Worm (Caenorhabditis elegans) whole organism, young adult: ENCODE results near the gene rgs-3.

Source experiments
- B0261.1 ChIP-seq: sonication (generic microtip); optimal IDR thresholded peaks from 2 replicates; lab custom pipeline; 2016; ENCODE audit warnings: mild to moderate bottlenecking, missing genetic modification characterization, moderate library complexity, missing compliant biosample characterization
- D2030.7 ChIP-seq: fragments of 200-800 bp; sonication (Bioruptor generic); IDR thresholded peaks from 2 replicates; pipeline ENCODE4 v1.3.6; 2022; ENCODE audit warnings: missing genetic modification reagents, missing genetic modification characterization, missing compliant biosample characterization
- F22D6.2 ChIP-seq: sonication (generic microtip); optimal IDR thresholded peaks from 2 replicates; lab custom pipeline; 2016; ENCODE audit warnings: mild to moderate bottlenecking, missing genetic modification characterization, missing compliant biosample characterization
- F23B12.7 ChIP-seq: sonication (generic microtip); optimal IDR thresholded peaks from 2 replicates; lab custom pipeline; 2017; ENCODE audit warnings: missing genetic modification characterization, mild to moderate bottlenecking, missing compliant biosample characterization, antibody characterized with exemption, moderate library complexity; ENCODE audit not compliant: insufficient read depth
- F33H1.4 ChIP-seq: fragments of 200-800 bp; sonication (Bioruptor generic); IDR thresholded peaks from 2 replicates; pipeline ENCODE4 v1.3.6; 2022; ENCODE audit warnings: missing genetic modification reagents, missing genetic modification characterization, missing compliant biosample characterization
- F39B2.1 ChIP-seq: fragments of 200-800 bp; sonication (Bioruptor generic); IDR thresholded peaks from 2 replicates; pipeline ENCODE4 v1.3.6; 2022; ENCODE audit warnings: missing genetic modification reagents, missing genetic modification characterization, missing compliant biosample characterization
- F49E8.2 ChIP-seq: sonication (generic microtip); optimal IDR thresholded peaks from 3 replicates; lab custom pipeline; 2017; ENCODE audit warnings: missing genetic modification characterization, mild to moderate bottlenecking, missing compliant biosample characterization, antibody characterized with exemption, moderate library complexity; ENCODE audit not compliant: insufficient read depth
- K11D2.4 ChIP-seq: fragments of 200-800 bp; sonication (Bioruptor generic); IDR thresholded peaks from 2 replicates; pipeline ENCODE4 v1.3.6; 2022; ENCODE audit warnings: missing genetic modification reagents, missing genetic modification characterization, missing compliant biosample characterization
- K12H6.12 ChIP-seq: fragments of 200-800 bp; sonication (Bioruptor generic); optimal IDR thresholded peaks from 2 replicates; lab custom pipeline; 2018; ENCODE audit warnings: mild to moderate bottlenecking, missing genetic modification characterization, missing compliant biosample characterization
- T26A5.8 ChIP-seq: sonication (generic microtip); optimal IDR thresholded peaks from 2 replicates; lab custom pipeline; 2016; ENCODE audit warnings: missing genetic modification characterization, missing compliant biosample characterization
- Y53G8AR.9 ChIP-seq: fragments of 200-800 bp; sonication (Bioruptor generic); conservative IDR thresholded peaks from 2 replicates; pipeline ENCODE4 v1.3.6; 2022; ENCODE audit warnings: missing genetic modification reagents, missing genetic modification characterization, missing compliant biosample characterization
- Y67H2A.10 ChIP-seq: fragments of 200-800 bp; sonication (Bioruptor generic); conservative IDR thresholded peaks from 2 replicates; pipeline ENCODE4 v1.3.6; 2022; ENCODE audit warnings: missing genetic modification reagents, missing genetic modification characterization, missing compliant biosample characterization
- Y95B8A.8 ChIP-seq: fragments of 200-800 bp; sonication (Bioruptor generic); IDR thresholded peaks from 2 replicates; pipeline ENCODE4 v1.3.6; 2022; ENCODE audit warnings: missing genetic modification reagents, missing genetic modification characterization, missing compliant biosample characterization
- aptf-2 ChIP-seq: fragments of 200-800 bp; sonication (Bioruptor generic); conservative IDR thresholded peaks from 2 replicates; pipeline ENCODE4 v1.3.6; 2022; ENCODE audit warnings: missing genetic modification reagents, missing genetic modification characterization, missing compliant biosample characterization
- attf-3 ChIP-seq: fragments of 200-800 bp; sonication (Bioruptor generic); conservative IDR thresholded peaks from 2 replicates; pipeline ENCODE4 v1.3.6; 2022; ENCODE audit warnings: missing genetic modification reagents, missing genetic modification characterization, missing compliant biosample characterization
- bed-2 ChIP-seq: fragments of 200-800 bp; sonication (Bioruptor generic); IDR thresholded peaks from 2 replicates; pipeline ENCODE4 v1.3.6; 2022; ENCODE audit warnings: missing genetic modification reagents, missing genetic modification characterization, missing compliant biosample characterization
- cebp-1 ChIP-seq, 2 experiments: fragments of 200-800 bp in 1 of 2; sonication (Bioruptor generic) in 1 of 2; sonication (generic microtip) in 1 of 2; IDR thresholded peaks in 1 of 2; optimal IDR thresholded peaks in 1 of 2; 2 replicates each; pipeline versions ENCODE4 v1.3.6 to Lab custom; 2017 to 2022; ENCODE audit warnings: missing compliant biosample characterization in 2 of 2, missing genetic modification characterization in 2 of 2, mild to moderate bottlenecking in 1 of 2, missing genetic modification reagents in 1 of 2, moderate library complexity in 1 of 2
- ceh-100 ChIP-seq: fragments of 200-800 bp; sonication (Bioruptor generic); IDR thresholded peaks from 2 replicates; pipeline ENCODE4 v1.3.6; 2022; ENCODE audit warnings: missing genetic modification reagents, missing genetic modification characterization, missing compliant biosample characterization
- ceh-27 ChIP-seq: fragments of 200-800 bp; sonication (Bioruptor generic); optimal IDR thresholded peaks from 2 replicates; lab custom pipeline; 2018; ENCODE audit warnings: mild to moderate bottlenecking, missing genetic modification characterization, moderate library complexity, missing compliant biosample characterization
- ceh-79 ChIP-seq: sonication (generic microtip); optimal IDR thresholded peaks from 2 replicates; lab custom pipeline; 2017; ENCODE audit warnings: mild to moderate bottlenecking, missing genetic modification characterization, missing compliant biosample characterization
- die-1 ChIP-seq: sonication (generic microtip); optimal IDR thresholded peaks from 2 replicates; lab custom pipeline; 2016; ENCODE audit warnings: missing genotype, mild to moderate bottlenecking, missing genetic modification characterization, missing compliant biosample characterization
- dpff-1 ChIP-seq: sonication (generic microtip); optimal IDR thresholded peaks from 2 replicates; lab custom pipeline; 2017; ENCODE audit warnings: mild to moderate bottlenecking, missing genetic modification characterization, missing compliant biosample characterization
- efl-1 ChIP-seq: fragments of 150-350 bp; optimal IDR thresholded peaks from 2 replicates; lab custom pipeline; 2014; ENCODE audit warnings: missing biosample characterization, missing genetic modification reagents, missing genetic modification characterization
- hmg-1.2 ChIP-seq: fragments of 200-800 bp; sonication (Bioruptor generic); IDR thresholded peaks from 2 replicates; pipeline ENCODE4 v1.3.6; 2022; ENCODE audit warnings: missing genetic modification reagents, missing genetic modification characterization, missing compliant biosample characterization
- hrde-1 ChIP-seq: sonication (generic microtip); optimal IDR thresholded peaks from 2 replicates; lab custom pipeline; 2016; ENCODE audit warnings: missing genetic modification characterization, mild to moderate bottlenecking, missing compliant biosample characterization, moderate library complexity, missing genotype, missing genetic modification reagents, borderline replicate concordance
- hsf-1 ChIP-seq: fragments of 200-800 bp; sonication (Bioruptor generic); IDR thresholded peaks from 2 replicates; pipeline ENCODE4 v1.3.6; 2022; ENCODE audit warnings: missing genetic modification reagents, missing genetic modification characterization, missing compliant biosample characterization
- lin-26 ChIP-seq: fragments of 200-800 bp; sonication (Bioruptor generic); IDR thresholded peaks from 2 replicates; pipeline ENCODE4 v1.3.6; 2022; ENCODE audit warnings: missing genetic modification reagents, missing genetic modification characterization, missing compliant biosample characterization
- lin-35 ChIP-seq, 3 experiments: fragments of 150-350 bp in 2 of 3; sonication (generic microtip) in 1 of 3; optimal IDR thresholded peaks; 2 replicates each; lab custom pipeline; 2014 to 2018; ENCODE audit warnings: missing biosample characterization in 3 of 3, missing genetic modification characterization in 3 of 3, missing genetic modification reagents in 3 of 3
- lsl-1 ChIP-seq: fragments of 200-800 bp; sonication (Bioruptor generic); optimal IDR thresholded peaks from 2 replicates; lab custom pipeline; 2018; ENCODE audit warnings: mild to moderate bottlenecking, missing genetic modification characterization, moderate library complexity, missing compliant biosample characterization
- lsy-27 ChIP-seq: sonication (generic microtip); optimal IDR thresholded peaks from 2 replicates; lab custom pipeline; 2017; ENCODE audit warnings: missing genetic modification characterization, mild to moderate bottlenecking, missing compliant biosample characterization, antibody characterized with exemption, missing genotype, borderline replicate concordance; ENCODE audit not compliant: insufficient read depth
- madf-6 ChIP-seq: fragments of 200-800 bp; sonication (Bioruptor generic); IDR thresholded peaks from 2 replicates; pipeline ENCODE4 v1.3.6; 2022; ENCODE audit warnings: missing genetic modification reagents, missing genetic modification characterization, missing compliant biosample characterization
- nhr-27 ChIP-seq: fragments of 200-800 bp; sonication (Bioruptor generic); optimal IDR thresholded peaks from 2 replicates; lab custom pipeline; 2018; ENCODE audit warnings: mild to moderate bottlenecking, missing genetic modification characterization, moderate library complexity, missing compliant biosample characterization
- pbrm-1 ChIP-seq: fragments of 200-800 bp; sonication (Bioruptor generic); IDR thresholded peaks from 2 replicates; pipeline ENCODE4 v1.3.6; 2022; ENCODE audit warnings: missing genetic modification reagents, missing genetic modification characterization, missing compliant biosample characterization
- pha-4 ChIP-seq: fragments of 150-350 bp; sonication (generic microtip); optimal IDR thresholded peaks from 2 replicates; lab custom pipeline; 2014; ENCODE audit warnings: missing biosample characterization, missing genetic modification reagents, missing genetic modification characterization
- rpc-1 ChIP-seq, 2 experiments: fragments of 150-350 bp in 1 of 2; sonication (generic microtip) in 1 of 2; optimal IDR thresholded peaks; 2 replicates each; lab custom pipeline; 2014 to 2018; ENCODE audit warnings: missing biosample characterization in 1 of 2, missing genetic modification characterization in 1 of 2, missing genetic modification reagents in 1 of 2, missing genotype in 1 of 2
- snpc-1.3 ChIP-seq: sonication (generic microtip); optimal IDR thresholded peaks from 2 replicates; lab custom pipeline; 2017; ENCODE audit warnings: missing genetic modification characterization, mild to moderate bottlenecking, missing compliant biosample characterization, antibody characterized with exemption, moderate library complexity, missing genotype, missing genetic modification reagents; ENCODE audit not compliant: insufficient read depth
- snpc-4 ChIP-seq, 5 experiments: fragments of 150-350 bp in 1 of 5; sonication (generic microtip) in 4 of 5; optimal IDR thresholded peaks; 2 replicates each; lab custom pipeline; 2014 to 2018; ENCODE audit warnings: missing genetic modification characterization in 5 of 5, missing biosample characterization in 3 of 5, antibody characterized with exemption in 2 of 5, mild to moderate bottlenecking in 2 of 5, missing compliant biosample characterization in 2 of 5, missing genotype in 2 of 5, moderate library complexity in 2 of 5, missing genetic modification reagents in 1 of 5
- tbp1 ChIP-seq: fragments of 200-800 bp; sonication (Bioruptor generic); optimal IDR thresholded peaks from 2 replicates; lab custom pipeline; 2018; ENCODE audit warnings: mild to moderate bottlenecking, missing genetic modification characterization, missing compliant biosample characterization
- tbx-9 ChIP-seq: sonication (generic microtip); optimal IDR thresholded peaks from 2 replicates; lab custom pipeline; 2016; ENCODE audit warnings: borderline replicate concordance, missing genetic modification characterization, inconsistent platforms, missing compliant biosample characterization
- zfh-2 ChIP-seq: fragments of 200-800 bp; sonication (Bioruptor generic); conservative IDR thresholded peaks from 2 replicates; pipeline ENCODE4 v1.3.6; 2022; ENCODE audit warnings: missing genetic modification reagents, missing genetic modification characterization, missing compliant biosample characterization
- zim-3 ChIP-seq: sonication (generic microtip); optimal IDR thresholded peaks from 2 replicates; lab custom pipeline; 2017; ENCODE audit warnings: mild to moderate bottlenecking, missing genetic modification characterization, moderate library complexity, missing compliant biosample characterization
- ztf-25 ChIP-seq: fragments of 200-800 bp; sonication (Bioruptor generic); IDR thresholded peaks from 2 replicates; pipeline ENCODE4 v1.3.6; 2022; ENCODE audit warnings: missing genetic modification reagents, missing genetic modification characterization, missing compliant biosample characterization
- ztf-28 ChIP-seq: fragments of 200-800 bp; sonication (Bioruptor generic); IDR thresholded peaks from 2 replicates; pipeline ENCODE4 v1.3.6; 2022; ENCODE audit warnings: missing genetic modification reagents, missing genetic modification characterization, missing compliant biosample characterization
- ztf-3 ChIP-seq: fragments of 200-800 bp; sonication (Bioruptor generic); optimal IDR thresholded peaks from 2 replicates; lab custom pipeline; 2018; ENCODE audit warnings: mild to moderate bottlenecking, missing genetic modification characterization, missing compliant biosample characterization

The rgs-3 gene

DNA sequence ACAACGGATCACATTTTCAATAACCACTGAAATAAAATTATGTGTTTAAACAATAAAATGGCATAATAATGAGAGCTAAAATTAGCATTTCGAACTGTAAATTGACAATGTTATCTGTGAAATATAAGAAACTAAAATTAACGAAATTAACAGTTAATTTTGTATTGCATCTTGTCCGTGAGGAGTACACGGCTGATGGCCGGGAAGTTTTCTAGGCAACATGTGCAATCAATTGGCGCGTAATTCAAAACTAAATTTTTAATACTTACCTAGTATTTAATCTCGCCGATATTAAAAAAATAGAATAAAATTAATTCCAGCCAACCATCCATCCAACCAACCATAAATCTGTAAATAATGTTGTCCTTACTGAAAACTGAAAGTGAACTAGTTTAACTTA lies 38.1 kb upstream of the rgs-3 start (continued):
- TF ChIP-seq K11D2.4 (GFP tag; lab: Robert Waterston, UW) (0 out of 2 replicates have a peak, but pooled peaks have one; percentile 18), F49E8.2 (tag; lab: Kevin White, UChicago) (no peak), B0261.1 (tag; lab: Kevin White, UChicago) (no peak), ztf-25 (GFP tag; lab: Robert Waterston, UW) (no peak), F22D6.2 (tag; lab: Kevin White, UChicago) (peak; percentile 56), pbrm-1 (GFP tag; lab: Robert Waterston, UW) (0 out of 2 replicates have a peak, but pooled peaks have one; percentile 41), tbp1 (no peak), zfh-2 (GFP tag; lab: Robert Waterston, UW) (no peak), lin-35 (GFP tag; optimal IDR thresholded peaks at IDR 0.05; lab: Kevin White, UChicago) (peak; percentile 6 to 95 (median 65)), Y67H2A.10 (GFP tag; lab: Robert Waterston, UW) (no peak), lsl-1 (GFP tag; lab: Kevin White, UChicago) (peak; percentile 24), K12H6.12 (tag; lab: Kevin White, UChicago) (peak; percentile 41), lsy-27 (tag; lab: Kevin White, UChicago) (no peak), hmg-1.2 (GFP tag; lab: Robert Waterston, UW) (peak; percentile 29; the same call in 1 of the 2 replicates), snpc-4 (GFP tag; optimal IDR thresholded peaks at IDR 0.05; lab: Kevin White, UChicago) (no peak), snpc-4 (tag; optimal IDR thresholded peaks at IDR 0.05; lab: Kevin White, UChicago) (peak in 2 of 4 experiments; percentile 33 to 60), lin-26 (GFP tag; lab: Robert Waterston, UW) (no peak), rpc-1 (optimal IDR thresholded peaks at IDR 0.05; lab: Kevin White, UChicago) (no peak), rpc-1 (tag; optimal IDR thresholded peaks at IDR 0.05; lab: Kevin White, UChicago) (no peak), ztf-28 (GFP tag; lab: Robert Waterston, UW) (0 out of 2 replicates have a peak, but pooled peaks have one; percentile 11), dpff-1 (no peak), bed-2 (GFP tag; lab: Robert Waterston, UW) (peak; percentile 53; the same call in 1 of the 2 replicates), Y53G8AR.9 (GFP tag; lab: Robert Waterston, UW) (no peak), zim-3 (tag; lab: Kevin White, UChicago) (no peak), F33H1.4 (GFP tag; lab: Robert Waterston, UW) (peak; percentile 42), nhr-27 (peak; percentile 36), F39B2.1 (GFP tag; lab: Robert Waterston, UW) (no peak), efl-1 (GFP tag; lab: Kevin White, UChicago) (peak; percentile 58), madf-6 (peak; percentile 75), D2030.7 (peak; percentile 40; the same call in 1 of the 2 replicates), hsf-1 (GFP tag; lab: Robert Waterston, UW) (no peak), ceh-27 (GFP tag; lab: Kevin White, UChicago) (peak; percentile 73), aptf-2 (peak; percentile 79), Y95B8A.8 (GFP tag; lab: Robert Waterston, UW) (0 out of 2 replicates have a peak, but pooled peaks have one; percentile 33), cebp-1 (GFP tag; IDR thresholded peaks at IDR 0.05; lab: Robert Waterston, UW) (no peak), cebp-1 (tag; optimal IDR thresholded peaks at IDR 0.05; lab: Kevin White, UChicago) (no peak), T26A5.8 (tag; lab: Kevin White, UChicago) (no peak), die-1 (tag; lab: Kevin White, UChicago) (no peak), F23B12.7 (tag; lab: Kevin White, UChicago) (no peak), tbx-9 (tag; lab: Kevin White, UChicago) (no peak), ztf-3 (GFP tag; lab: Kevin White, UChicago) (no peak), ceh-100 (GFP tag; lab: Robert Waterston, UW) (peak; percentile 62), pha-4 (tag; lab: Kevin White, UChicago) (no peak), hrde-1 (tag; lab: Kevin White, UChicago) (no peak), ceh-79 (tag; lab: Kevin White, UChicago) (no peak), attf-3 (GFP tag; lab: Robert Waterston, UW) (0 out of 2 replicates have a peak, but pooled peaks have one; percentile 25), snpc-1.3 (tag; lab: Kevin White, UChicago) (peak; percentile 9)
